Worm (Caenorhabditis elegans) whole organism, young adult: ENCODE results near the gene R107.2.

Experiments
- ccch-3 ChIP-seq: fragments of 200-800 bp; sonication (Bioruptor generic); optimal IDR thresholded peaks from 2 replicates; lab custom pipeline; 2018; ENCODE audit warnings: mild to moderate bottlenecking, missing genetic modification characterization, missing compliant biosample characterization
- pha-4 ChIP-seq: fragments of 150-350 bp; sonication (generic microtip); optimal IDR thresholded peaks from 2 replicates; lab custom pipeline; 2014; ENCODE audit warnings: missing biosample characterization, missing genetic modification reagents, missing genetic modification characterization

ce11 chrIII:9001491-9001890, 44.2 kb downstream of the R107.2 start:
- TF ChIP-seq pha-4 (tag; lab: Kevin White, UChicago) (no peak), ccch-3 (no peak)
